Worm (Caenorhabditis elegans): ENCODE results near the gene ech-5.

ce11 chrIV:796521-797073 lies at the start of gene ech-5, which contains the start of gene F56B3.11:
- TF ChIP-seq F13C5.2 (tag; optimal IDR thresholded peaks at IDR 0.05) (peak; percentile 70), ama-1 (optimal IDR thresholded peaks at IDR 0.05) (no peak), tbx-37 (GFP tag; conservative IDR thresholded peaks at IDR 0.05) (no peak), hnd-1 (tag; optimal IDR thresholded peaks at IDR 0.05) (peak; percentile 37), sea-1 (GFP tag; conservative IDR thresholded peaks at IDR 0.05) (no peak), tra-4 (tag; optimal IDR thresholded peaks at IDR 0.05) (no peak), flt-1 (GFP tag; IDR thresholded peaks at IDR 0.05) (no peak)

All from whole organism, early embryonic.